Worm (Caenorhabditis elegans) whole organism, L2 larva: Measurements from ENCODE around the gene Y46G5A.36.

ENCODE experiments used
- ZK546.5 ChIP-seq: sonication (generic microtip); optimal IDR thresholded peaks from 2 replicates; lab custom pipeline; 2017; ENCODE audit warnings: missing biosample characterization, missing genetic modification characterization
- alr-1 ChIP-seq: fragments of 150-350 bp; optimal IDR thresholded peaks from 2 replicates; lab custom pipeline; 2014; ENCODE audit warnings: missing biosample characterization, missing genetic modification characterization
- elt-3 ChIP-seq: sonication (generic microtip); optimal IDR thresholded peaks from 2 replicates; lab custom pipeline; 2017; ENCODE audit warnings: missing biosample characterization, missing genetic modification characterization
- fos-1 ChIP-seq: fragments of 150-350 bp; optimal IDR thresholded peaks from 2 replicates; lab custom pipeline; 2014; ENCODE audit warnings: missing biosample characterization, missing genetic modification characterization
- lin-13 ChIP-seq: fragments of 150-350 bp; optimal IDR thresholded peaks from 2 replicates; lab custom pipeline; 2014; ENCODE audit warnings: missing biosample characterization, missing genetic modification reagents, missing genetic modification characterization
- lsy-2 ChIP-seq, 2 experiments: fragments of 150-350 bp in 1 of 2; sonication (generic microtip) in 1 of 2; optimal IDR thresholded peaks; 2 replicates each; lab custom pipeline; 2014 to 2017; ENCODE audit warnings: missing biosample characterization in 2 of 2, missing genetic modification characterization in 2 of 2
- nhr-23 ChIP-seq: fragments of 150-350 bp; optimal IDR thresholded peaks from 2 replicates; lab custom pipeline; 2014; ENCODE audit warnings: missing biosample characterization, missing genetic modification reagents, missing genetic modification characterization
- sma-3 ChIP-seq: sonication (generic microtip); optimal IDR thresholded peaks from 2 replicates; lab custom pipeline; 2016; ENCODE audit warnings: missing genetic modification reagents, missing genetic modification characterization, missing compliant biosample characterization
- unc-62 ChIP-seq: fragments of 150-350 bp; optimal IDR thresholded peaks from 2 replicates; lab custom pipeline; 2014; ENCODE audit warnings: missing biosample characterization, missing genetic modification reagents, missing genetic modification characterization
- ztf-11 ChIP-seq: sonication (generic microtip); optimal IDR thresholded peaks from 2 replicates; lab custom pipeline; 2017; ENCODE audit warnings: missing biosample characterization, missing genetic modification characterization
- ztf-4 ChIP-seq: fragments of 150-350 bp; optimal IDR thresholded peaks from 2 replicates; lab custom pipeline; 2014; ENCODE audit warnings: missing biosample characterization, missing genetic modification characterization

DNA sequence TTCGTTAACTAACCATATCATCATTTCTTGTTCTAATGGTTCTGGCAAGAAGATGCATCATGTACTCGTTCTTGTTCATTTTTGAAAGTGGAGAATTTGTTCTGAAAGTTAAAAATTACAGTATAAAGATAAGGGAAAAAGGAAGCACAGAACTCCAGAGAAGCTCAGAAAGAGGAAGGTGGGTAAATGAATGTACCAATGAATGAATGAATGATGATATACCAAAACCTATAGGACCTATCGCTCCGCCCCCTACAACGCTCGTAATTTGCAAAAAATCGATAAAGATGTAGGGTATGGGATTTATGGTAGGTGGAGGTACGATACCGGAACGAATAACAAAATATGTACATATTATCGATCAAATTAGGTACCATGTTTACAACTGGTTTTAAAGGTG is 24.3 kb downstream of the Y46G5A.36 start, which contains the start of gene pes-10:
- TF ChIP-seq nhr-23 (no peak), alr-1 (tag; lab: Kevin White, UChicago) (no peak), unc-62 (GFP tag; lab: Kevin White, UChicago) (no peak), elt-3 (tag; lab: Kevin White, UChicago) (no peak), ztf-11 (tag; lab: Kevin White, UChicago) (no peak), ZK546.5 (tag; lab: Kevin White, UChicago) (no peak), fos-1 (tag; lab: Kevin White, UChicago) (no peak), sma-3 (GFP tag; lab: Kevin White, UChicago) (no peak), lin-13 (GFP tag; lab: Kevin White, UChicago) (no peak), ztf-4 (tag; lab: Kevin White, UChicago) (no peak), lsy-2 (tag; optimal IDR thresholded peaks at IDR 0.05; lab: Kevin White, UChicago) (no peak)
